Fruit fly (Drosophila melanogaster) whole organism: Measurements from ENCODE around the gene CG10222.

Source experiments
- EcR ChIP-seq, 2 experiments: fragments of >200 bp; optimal IDR thresholded peaks; 2 replicates each; lab custom pipeline; 2017; ENCODE audit warnings: missing biosample characterization in 2 of 2, missing genetic modification characterization in 2 of 2, missing genetic modification reagents in 2 of 2
- pan ChIP-seq: fragments of >200 bp; optimal IDR thresholded peaks from 2 replicates; lab custom pipeline; 2017

DNA sequence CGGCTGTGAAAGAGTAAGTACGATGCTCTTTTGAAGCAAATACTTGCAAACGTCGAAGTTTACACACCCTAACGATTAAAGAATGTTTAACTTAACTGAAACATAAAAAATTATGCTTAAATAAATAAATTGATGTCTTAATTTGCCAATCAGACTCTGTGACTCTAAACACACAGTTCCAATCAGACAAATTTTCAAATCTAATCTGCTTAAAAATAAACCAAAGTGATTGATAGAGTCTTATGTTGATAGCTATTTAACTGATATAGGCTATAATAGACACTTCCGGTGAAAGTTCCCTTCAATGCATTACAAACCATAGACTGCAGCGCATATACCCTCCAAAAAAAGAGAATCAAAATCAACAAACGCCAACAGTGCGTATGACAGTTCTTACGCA is 39.3 kb upstream of the CG10222 start:
- TF ChIP-seq pan (lab: Kevin White, UChicago) (no peak), EcR (GFP tag; optimal IDR thresholded peaks at IDR 0.05; lab: Kevin White, UChicago) (no peak)
